Fruit fly (Drosophila melanogaster): ENCODE measurements around the gene CG14109.

- no peak for TF ChIP-seq acj6 (GFP tag; optimal IDR thresholded peaks at IDR 0.05)
- no peak for TF ChIP-seq CG1621 (tag; optimal IDR thresholded peaks at IDR 0.05)
- no peak for TF ChIP-seq CG6808 (GFP tag; optimal IDR thresholded peaks at IDR 0.05)
- TF ChIP-seq CG11294 (GFP tag; IDR thresholded peaks at IDR 0.05): no peak
- no peak for TF ChIP-seq CG16779 (tag; optimal IDR thresholded peaks at IDR 0.05)
- TF ChIP-seq Sox15 (GFP tag; optimal IDR thresholded peaks at IDR 0.05): no peak
- no peak for TF ChIP-seq spab (GFP tag; optimal IDR thresholded peaks at IDR 0.05)
- no peak for TF ChIP-seq CG8319 (GFP tag; optimal IDR thresholded peaks at IDR 0.05)
- TF ChIP-seq CG15336 (GFP tag; IDR thresholded peaks at IDR 0.05): no peak
- TF ChIP-seq Sox14 (GFP tag; optimal IDR thresholded peaks at IDR 0.05): no peak
- no peak for TF ChIP-seq net (GFP tag; optimal IDR thresholded peaks at IDR 0.05)
These were observed 20.5 kb upstream of the CG14109 start for dm6 chr3L:13420212-13420611.
